Worm (Caenorhabditis elegans): ENCODE results near the gene abce-1.

Gene abce-1

ce11 chrIII:13160636-13161035, 7.0 kb downstream of the abce-1 start:
- TF ChIP-seq gmeb-1 (tag; optimal IDR thresholded peaks at IDR 0.05) (peak; percentile 17), ztf-4 (tag; optimal IDR thresholded peaks at IDR 0.05) (no peak), unc-55 (GFP tag; optimal IDR thresholded peaks at IDR 0.05) (peak; percentile 2)

DNA sequence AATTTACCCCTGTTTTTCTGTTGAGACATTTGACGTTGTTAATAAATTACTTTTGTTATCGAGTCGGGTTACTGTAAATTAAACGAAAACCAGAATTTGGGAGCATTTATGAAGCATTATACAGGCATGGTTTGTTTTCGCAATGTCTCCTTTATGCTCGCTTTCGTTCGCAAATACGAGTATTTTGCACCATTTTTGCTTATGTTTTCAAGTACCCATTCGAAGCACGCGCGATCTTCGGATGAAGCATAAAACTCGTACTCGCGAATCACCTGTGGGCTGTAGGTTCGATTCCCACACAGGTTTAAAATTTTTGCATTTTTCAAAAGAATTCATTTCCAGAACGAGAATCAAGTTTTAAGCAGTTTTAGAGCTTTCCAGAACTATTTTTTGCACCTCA, 11.3 kb downstream of the abce-1 start:
- TF ChIP-seq nhr-21 (tag; optimal IDR thresholded peaks at IDR 0.05) = no peak
- TF ChIP-seq elt-3 (tag; optimal IDR thresholded peaks at IDR 0.05) = no peak
- no peak for TF ChIP-seq ceh-82 (tag; optimal IDR thresholded peaks at IDR 0.05)
- no peak for TF ChIP-seq lsy-2 (tag; optimal IDR thresholded peaks at IDR 0.05)
- TF ChIP-seq nhr-12 (tag; optimal IDR thresholded peaks at IDR 0.05) = no peak
- no peak for TF ChIP-seq Y55F3AM.14 (GFP tag; optimal IDR thresholded peaks at IDR 0.05)
- no peak for TF ChIP-seq nhr-237 (tag; optimal IDR thresholded peaks at IDR 0.05)
- TF ChIP-seq mbf-1 (tag; optimal IDR thresholded peaks at IDR 0.05) = no peak

ce11 chrIII:13169464-13169966, 15.9 kb downstream of the abce-1 start, which contains the start of the genes snpc-1.2 and Y39E4B.5:
Gene snpc-1.2, minus strand, starts transcription at chrIII:13169541.
Gene Y39E4B.5, plus strand, starts transcription at chrIII:13169916.
- TF ChIP-seq egl-27 (tag; optimal IDR thresholded peaks at IDR 0.05) = no peak
- no peak for TF ChIP-seq nhr-6 (tag; optimal IDR thresholded peaks at IDR 0.05)
- TF ChIP-seq lin-39 (tag; optimal IDR thresholded peaks at IDR 0.05) = no peak
- TF ChIP-seq ceh-16 (tag; optimal IDR thresholded peaks at IDR 0.05) = no peak
- no peak for TF ChIP-seq sma-3 (GFP tag; optimal IDR thresholded peaks at IDR 0.05)
- TF ChIP-seq blmp-1 (tag; optimal IDR thresholded peaks at IDR 0.05; ENCODE audit: insufficient read depth) = no peak
- no peak for TF ChIP-seq peb-1 (tag; optimal IDR thresholded peaks at IDR 0.05)
- TF ChIP-seq nhr-21 (tag; optimal IDR thresholded peaks at IDR 0.05) = no peak

ce11 chrIII:13173687-13174086, 20.1 kb downstream of the abce-1 start:
- TF ChIP-seq snpc-4 (tag; optimal IDR thresholded peaks at IDR 0.05) = no peak
- no peak for TF ChIP-seq ZK546.5 (tag; optimal IDR thresholded peaks at IDR 0.05)
- TF ChIP-seq ceh-82 (tag; optimal IDR thresholded peaks at IDR 0.05) = no peak
- TF ChIP-seq crh-2 (tag; optimal IDR thresholded peaks at IDR 0.05) = no peak
- TF ChIP-seq ztf-4 (tag; optimal IDR thresholded peaks at IDR 0.05) = no peak
- TF ChIP-seq sma-3 (GFP tag; optimal IDR thresholded peaks at IDR 0.05) = no peak
- TF ChIP-seq sem-4 (tag; optimal IDR thresholded peaks at IDR 0.05) = no peak
- TF ChIP-seq mbf-1 (tag; optimal IDR thresholded peaks at IDR 0.05) = no peak
- no peak for TF ChIP-seq elt-3 (tag; optimal IDR thresholded peaks at IDR 0.05)
- no peak for TF ChIP-seq nhr-25 (tag; optimal IDR thresholded peaks at IDR 0.05)
- TF ChIP-seq F13H6.1 (tag; optimal IDR thresholded peaks at IDR 0.05) = no peak
- no peak for TF ChIP-seq zag-1 (tag; optimal IDR thresholded peaks at IDR 0.05)
- TF ChIP-seq unc-55 (GFP tag; optimal IDR thresholded peaks at IDR 0.05) = no peak

ce11 chrIII:13176876-13177275, 23.3 kb downstream of the abce-1 start:
- TF ChIP-seq blmp-1 (tag; optimal IDR thresholded peaks at IDR 0.05; ENCODE audit: insufficient read depth) (no peak), lsy-2 (tag; optimal IDR thresholded peaks at IDR 0.05) (no peak)

ce11 chrIII:13182003-13182402, 28.4 kb downstream of the abce-1 start:
- TF ChIP-seq skn-1 (tag; optimal IDR thresholded peaks at IDR 0.05) (no peak), mab-5 (tag; optimal IDR thresholded peaks at IDR 0.05) (no peak), sma-9 (GFP tag; optimal IDR thresholded peaks at IDR 0.05) (peak; percentile 23), sma-9 (tag; optimal IDR thresholded peaks at IDR 0.05) (no peak), mbf-1 (tag; optimal IDR thresholded peaks at IDR 0.05) (no peak), dmd-4 (tag; optimal IDR thresholded peaks at IDR 0.05) (no peak), nhr-23 (tag; optimal IDR thresholded peaks at IDR 0.05) (no peak), nhr-10 (tag; optimal IDR thresholded peaks at IDR 0.05) (no peak), sem-4 (tag; optimal IDR thresholded peaks at IDR 0.05) (peak; percentile 88), ztf-1 (GFP tag; conservative IDR thresholded peaks at IDR 0.05) (no peak), nhr-129 (tag; optimal IDR thresholded peaks at IDR 0.05) (no peak), C34F6.9 (tag; optimal IDR thresholded peaks at IDR 0.05) (peak; percentile 21), Y55F3AM.14 (GFP tag; optimal IDR thresholded peaks at IDR 0.05) (no peak), blmp-1 (tag; optimal IDR thresholded peaks at IDR 0.05; ENCODE audit: insufficient read depth) (no peak), nhr-12 (tag; optimal IDR thresholded peaks at IDR 0.05) (no peak), F13H6.1 (tag; optimal IDR thresholded peaks at IDR 0.05) (peak; percentile 38), fos-1 (tag; optimal IDR thresholded peaks at IDR 0.05) (peak; percentile 36), nhr-11 (tag; optimal IDR thresholded peaks at IDR 0.05) (no peak), ZK546.5 (tag; optimal IDR thresholded peaks at IDR 0.05) (no peak), lsy-2 (tag; optimal IDR thresholded peaks at IDR 0.05) (peak in 1 of 2 experiments; percentile 66), crh-2 (tag; optimal IDR thresholded peaks at IDR 0.05) (no peak), zag-1 (tag; optimal IDR thresholded peaks at IDR 0.05) (no peak), lin-39 (tag; optimal IDR thresholded peaks at IDR 0.05) (no peak), ceh-82 (tag; optimal IDR thresholded peaks at IDR 0.05) (no peak), nhr-21 (tag; optimal IDR thresholded peaks at IDR 0.05) (peak; percentile 27), lin-13 (GFP tag; optimal IDR thresholded peaks at IDR 0.05) (no peak), peb-1 (tag; optimal IDR thresholded peaks at IDR 0.05) (no peak), nhr-77 (tag; optimal IDR thresholded peaks at IDR 0.05) (no peak), ztf-11 (tag; optimal IDR thresholded peaks at IDR 0.05) (no peak), mdl-1 (tag; optimal IDR thresholded peaks at IDR 0.05) (no peak), alr-1 (tag; optimal IDR thresholded peaks at IDR 0.05) (no peak), nhr-6 (tag; optimal IDR thresholded peaks at IDR 0.05) (no peak)
